Worm (Caenorhabditis elegans): ENCODE measurements around the gene cest-24.

cest-24 gene

ce11 chrV:6354786-6355185 is 38.1 kb downstream of the cest-24 start (continued):
- TF ChIP-seq mdl-1 (tag; optimal IDR thresholded peaks at IDR 0.05) (no peak), mab-9 (GFP tag; IDR thresholded peaks at IDR 0.05) (no peak), ceh-63 (GFP tag; optimal IDR thresholded peaks at IDR 0.05) (no peak), egl-13 (tag; optimal IDR thresholded peaks at IDR 0.05) (no peak), nhr-85 (tag) (peak; percentile 72), lin-14 (GFP tag; optimal IDR thresholded peaks at IDR 0.05) (peak; percentile 52), hpl-2 (GFP tag; optimal IDR thresholded peaks at IDR 0.05) (no peak), Y116A8C.19 (tag; optimal IDR thresholded peaks at IDR 0.05; ENCODE audit: borderline replicate concordance) (no peak), efl-1 (optimal IDR thresholded peaks at IDR 0.05) (no peak), efl-1 (GFP tag; optimal IDR thresholded peaks at IDR 0.05 in 1 of 2) (peak in 1 of 2 experiments; percentile 90), lir-3 (tag; optimal IDR thresholded peaks at IDR 0.05; ENCODE audit: poor library complexity) (no peak), unc-86 (tag; optimal IDR thresholded peaks at IDR 0.05) (no peak), tbx-2 (tag; optimal IDR thresholded peaks at IDR 0.05) (no peak), vab-15 (tag; optimal IDR thresholded peaks at IDR 0.05) (no peak), nhr-77 (tag; optimal IDR thresholded peaks at IDR 0.05) (no peak), ceh-82 (tag; optimal IDR thresholded peaks at IDR 0.05) (no peak), aly-2 (tag; optimal IDR thresholded peaks at IDR 0.05) (no peak), pax-3 (tag; optimal IDR thresholded peaks at IDR 0.05) (no peak), alr-1 (tag; optimal IDR thresholded peaks at IDR 0.05; ENCODE audit: borderline replicate concordance) (no peak), blmp-1 (tag; optimal IDR thresholded peaks at IDR 0.05) (peak; percentile 68), nhr-84 (tag; optimal IDR thresholded peaks at IDR 0.05) (no peak), ama-1 (optimal IDR thresholded peaks at IDR 0.05) (no peak), pag-3 (tag; optimal IDR thresholded peaks at IDR 0.05; ENCODE audit: borderline replicate concordance, insufficient read depth) (no peak), sox-4 (tag; optimal IDR thresholded peaks at IDR 0.05) (no peak), efl-3 (GFP tag; optimal IDR thresholded peaks at IDR 0.05) (no peak), nhr-28 (tag; optimal IDR thresholded peaks at IDR 0.05) (no peak), lin-35 (GFP tag; optimal IDR thresholded peaks at IDR 0.05) (peak in 1 of 2 experiments; percentile 19), elt-3 (tag; optimal IDR thresholded peaks at IDR 0.05) (peak in 1 of 6 experiments; percentile 15), unc-130 (tag; optimal IDR thresholded peaks at IDR 0.05) (no peak), ceh-8 (GFP tag; optimal IDR thresholded peaks at IDR 0.05) (no peak)

ce11 chrV:6355412-6355811 is 38.7 kb downstream of the cest-24 start:
- no peak for TF ChIP-seq unc-130 (tag; optimal IDR thresholded peaks at IDR 0.05)
- TF ChIP-seq dsc-1 (tag; optimal IDR thresholded peaks at IDR 0.05): no peak
- no peak for TF ChIP-seq nhr-76 (tag; optimal IDR thresholded peaks at IDR 0.05)
- TF ChIP-seq rnt-1 (tag; optimal IDR thresholded peaks at IDR 0.05): no peak
- TF ChIP-seq ceh-88 (GFP tag; IDR thresholded peaks at IDR 0.05): no peak
- TF ChIP-seq jun-1 (tag; optimal IDR thresholded peaks at IDR 0.05): no peak
- TF ChIP-seq nhr-85 (tag): no peak
- TF ChIP-seq pax-3 (tag; optimal IDR thresholded peaks at IDR 0.05): no peak

DNA sequence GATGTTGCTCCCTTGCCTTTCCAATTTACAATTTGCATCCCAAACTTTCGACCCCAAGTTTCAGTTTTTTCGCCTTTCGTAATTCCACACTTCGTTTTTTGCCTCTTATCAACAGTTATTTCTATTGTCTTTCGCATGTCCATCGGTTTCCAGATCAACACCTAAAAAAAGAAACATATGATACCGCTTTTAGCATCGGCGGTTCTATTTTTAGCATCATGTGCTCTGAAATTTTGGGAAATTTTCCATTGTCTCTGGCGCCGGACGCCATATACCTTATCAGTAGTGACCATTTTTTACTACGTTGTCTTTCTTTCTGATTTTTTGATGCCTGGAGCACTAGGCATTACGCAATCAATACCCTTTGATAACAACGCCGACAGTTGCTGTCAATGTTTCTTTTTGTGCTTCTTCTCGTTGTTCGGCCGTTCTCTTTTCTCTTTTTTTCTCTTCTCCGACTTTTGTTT is 39.3 kb downstream of the cest-24 start, which contains the start of gene bcl-11:
bcl-11 (plus strand) TSS at position 51 of the 467 bp plus-strand sequence.
- TF ChIP-seq elt-2 (tag; optimal IDR thresholded peaks at IDR 0.05) (peak; percentile 81), lin-39 (tag; optimal IDR thresholded peaks at IDR 0.05) (no peak), lin-14 (GFP tag; optimal IDR thresholded peaks at IDR 0.05) (peak; percentile 16)

ce11 chrV:6357236-6357635 is 40.5 kb downstream of the cest-24 start:
- peak in 1 of 2 experiments; percentile 15 for TF ChIP-seq lsy-2 (tag; optimal IDR thresholded peaks at IDR 0.05)
- no peak for TF ChIP-seq ceh-8 (GFP tag; optimal IDR thresholded peaks at IDR 0.05)
- TF ChIP-seq lin-14 (GFP tag; optimal IDR thresholded peaks at IDR 0.05): peak; percentile 23
- peak; percentile 19 for TF ChIP-seq tbx-2 (tag; optimal IDR thresholded peaks at IDR 0.05)
- peak; percentile 12 for TF ChIP-seq nhr-77 (tag; optimal IDR thresholded peaks at IDR 0.05)
- peak; percentile 19 for TF ChIP-seq nhr-20 (tag; optimal IDR thresholded peaks at IDR 0.05)

Measured in whole organism, L1 larva.